Worm (Caenorhabditis elegans): ENCODE measurements around the gene Y37D8A.29.
A peak's percentile ranks its signal among the peaks of the same experiment; 100 is the strongest.

Y37D8A.29 gene

ce11 chrIII:12907218-12907617 lies 15.7 kb upstream of the Y37D8A.29 start:
- TF ChIP-seq ceh-91 (GFP tag; IDR thresholded peaks at IDR 0.05) (0 out of 2 replicates have a peak, but pooled peaks have one; percentile 15), F33H1.4 (GFP tag; IDR thresholded peaks at IDR 0.05) (peak; percentile 53; the same call in 1 of the 2 replicates), nhr-179 (tag; optimal IDR thresholded peaks at IDR 0.05) (no peak), lsl-1 (GFP tag; optimal IDR thresholded peaks at IDR 0.05) (peak; percentile 73), cebp-1 (GFP tag; IDR thresholded peaks at IDR 0.05) (no peak), cebp-1 (tag; optimal IDR thresholded peaks at IDR 0.05) (no peak), attf-5 (GFP tag; optimal IDR thresholded peaks at IDR 0.05) (no peak), sea-2 (GFP tag; IDR thresholded peaks at IDR 0.05) (no peak), lag-1 (GFP tag; IDR thresholded peaks at IDR 0.05) (no peak), madf-6 (GFP tag; IDR thresholded peaks at IDR 0.05) (peak; percentile 39)

- 0 out of 2 replicates have a peak, but pooled peaks have one; percentile 65 for TF ChIP-seq pbrm-1 (GFP tag; IDR thresholded peaks at IDR 0.05)
- no peak for TF ChIP-seq K12H6.12 (tag; optimal IDR thresholded peaks at IDR 0.05)
- TF ChIP-seq madf-3 (GFP tag; IDR thresholded peaks at IDR 0.05): no peak
- TF ChIP-seq T26A5.8 (tag; optimal IDR thresholded peaks at IDR 0.05): no peak
- TF ChIP-seq tbp1 (GFP tag; optimal IDR thresholded peaks at IDR 0.05): no peak
- no peak for TF ChIP-seq F23B12.7 (tag; optimal IDR thresholded peaks at IDR 0.05; ENCODE audit: insufficient read depth)
- no peak for TF ChIP-seq zfh-2 (GFP tag; conservative IDR thresholded peaks at IDR 0.05)
- TF ChIP-seq let-526 (GFP tag; IDR thresholded peaks at IDR 0.05): no peak
- TF ChIP-seq ekl-4 (GFP tag; IDR thresholded peaks at IDR 0.05): peak; percentile 63
- TF ChIP-seq ztf-6 (GFP tag; IDR thresholded peaks at IDR 0.05): no peak
- no peak for TF ChIP-seq gei-17 (GFP tag; optimal IDR thresholded peaks at IDR 0.05)
- TF ChIP-seq sea-2 (GFP tag; IDR thresholded peaks at IDR 0.05): no peak
- TF ChIP-seq ztf-22 (GFP tag; optimal IDR thresholded peaks at IDR 0.05): no peak
- TF ChIP-seq atf-7 (tag; optimal IDR thresholded peaks at IDR 0.05): peak; percentile 73
- peak; percentile 47; the same call in 1 of the 2 replicates for TF ChIP-seq hsf-1 (GFP tag; IDR thresholded peaks at IDR 0.05)
- peak; percentile 68 for TF ChIP-seq F52B5.7 (tag; optimal IDR thresholded peaks at IDR 0.05)
- TF ChIP-seq F10E7.11 (tag; optimal IDR thresholded peaks at IDR 0.05): no peak
- TF ChIP-seq ccch-3 (GFP tag; optimal IDR thresholded peaks at IDR 0.05): no peak
- no peak for TF ChIP-seq Y67H2A.10 (GFP tag; conservative IDR thresholded peaks at IDR 0.05)
- TF ChIP-seq snpc-1.1 (tag; optimal IDR thresholded peaks at IDR 0.05; ENCODE audit: insufficient read depth): no peak
- no peak for TF ChIP-seq fkh-3 (tag; optimal IDR thresholded peaks at IDR 0.05)
- no peak for TF ChIP-seq ceh-58 (GFP tag; IDR thresholded peaks at IDR 0.05)
- TF ChIP-seq hmg-1.2 (GFP tag; IDR thresholded peaks at IDR 0.05): peak; percentile 25
- TF ChIP-seq ceh-100 (GFP tag; IDR thresholded peaks at IDR 0.05): no peak
- no peak for TF ChIP-seq F22D6.2 (tag; optimal IDR thresholded peaks at IDR 0.05)
- no peak for TF ChIP-seq tbx-9 (tag; optimal IDR thresholded peaks at IDR 0.05; ENCODE audit: borderline replicate concordance)
- no peak for TF ChIP-seq efl-1 (GFP tag; optimal IDR thresholded peaks at IDR 0.05)
- no peak for TF ChIP-seq snpc-4 (GFP tag; optimal IDR thresholded peaks at IDR 0.05)
- TF ChIP-seq snpc-4 (tag; optimal IDR thresholded peaks at IDR 0.05): peak in 2 of 4 experiments; percentile 36 to 42
- no peak for TF ChIP-seq ets-4 (GFP tag; optimal IDR thresholded peaks at IDR 0.05)
- no peak for TF ChIP-seq attf-3 (GFP tag; conservative IDR thresholded peaks at IDR 0.05)
- peak; percentile 78 for TF ChIP-seq chd-7 (tag; optimal IDR thresholded peaks at IDR 0.05)
- TF ChIP-seq athp-1 (tag; optimal IDR thresholded peaks at IDR 0.05): peak; percentile 69
- no peak for TF ChIP-seq nhr-179 (tag; optimal IDR thresholded peaks at IDR 0.05)
- peak; percentile 13 to 45 for TF ChIP-seq let-607 (tag; optimal IDR thresholded peaks at IDR 0.05)
- TF ChIP-seq bed-1 (GFP tag; IDR thresholded peaks at IDR 0.05): no peak
- no peak for TF ChIP-seq mel-28 (tag; optimal IDR thresholded peaks at IDR 0.05; ENCODE audit: borderline replicate concordance)
- 0 out of 2 replicates have a peak, but pooled peaks have one; percentile 18 for TF ChIP-seq F33H1.4 (GFP tag; IDR thresholded peaks at IDR 0.05)
- no peak for TF ChIP-seq akir-1 (GFP tag; optimal IDR thresholded peaks at IDR 0.05)
- no peak for TF ChIP-seq mes-4 (tag; optimal IDR thresholded peaks at IDR 0.05)
Measured at ce11 chrIII:12906611-12907037, 15.1 kb upstream of the Y37D8A.29 start.
